Worm (Caenorhabditis elegans) whole organism, young adult: Measurements from ENCODE around the gene hnd-1.

ENCODE experiments used
- B0019.2 ChIP-seq: fragments of 200-800 bp; sonication (Bioruptor generic); conservative IDR thresholded peaks from 2 replicates; pipeline ENCODE4 v1.3.6; 2022; ENCODE audit warnings: missing genetic modification reagents, missing genetic modification characterization, missing compliant biosample characterization
- atf-7 ChIP-seq: sonication (generic microtip); optimal IDR thresholded peaks from 2 replicates; lab custom pipeline; 2017; ENCODE audit warnings: mild to moderate bottlenecking, missing genetic modification characterization, missing compliant biosample characterization
- ccch-3 ChIP-seq: fragments of 200-800 bp; sonication (Bioruptor generic); optimal IDR thresholded peaks from 2 replicates; lab custom pipeline; 2018; ENCODE audit warnings: mild to moderate bottlenecking, missing genetic modification characterization, missing compliant biosample characterization
- ets-4 ChIP-seq: fragments of 200-800 bp; sonication (Bioruptor generic); optimal IDR thresholded peaks from 2 replicates; lab custom pipeline; 2018; ENCODE audit warnings: mild to moderate bottlenecking, missing genetic modification characterization, missing compliant biosample characterization
- let-526 ChIP-seq: fragments of 200-800 bp; sonication (Bioruptor generic); IDR thresholded peaks from 2 replicates; pipeline ENCODE4 v1.3.6; 2022; ENCODE audit warnings: missing genetic modification reagents, missing genetic modification characterization, missing compliant biosample characterization
- nhr-179 ChIP-seq: sonication (generic microtip); optimal IDR thresholded peaks from 2 replicates; lab custom pipeline; 2016; ENCODE audit warnings: mild to moderate bottlenecking, missing genetic modification characterization, missing compliant biosample characterization
- sdz-38 ChIP-seq: sonication (generic microtip); optimal IDR thresholded peaks from 2 replicates; lab custom pipeline; 2016; ENCODE audit warnings: missing genotype, missing genetic modification characterization, missing compliant biosample characterization
- snpc-4 ChIP-seq, 5 experiments: fragments of 150-350 bp in 1 of 5; sonication (generic microtip) in 4 of 5; optimal IDR thresholded peaks; 2 replicates each; lab custom pipeline; 2014 to 2018; ENCODE audit warnings: missing genetic modification characterization in 5 of 5, missing biosample characterization in 3 of 5, antibody characterized with exemption in 2 of 5, mild to moderate bottlenecking in 2 of 5, missing compliant biosample characterization in 2 of 5, missing genotype in 2 of 5, moderate library complexity in 2 of 5, missing genetic modification reagents in 1 of 5
- unc-62 ChIP-seq: fragments of 150-350 bp; optimal IDR thresholded peaks from 2 replicates; lab custom pipeline; 2014; ENCODE audit warnings: missing biosample characterization, missing genetic modification reagents, missing genetic modification characterization

DNA sequence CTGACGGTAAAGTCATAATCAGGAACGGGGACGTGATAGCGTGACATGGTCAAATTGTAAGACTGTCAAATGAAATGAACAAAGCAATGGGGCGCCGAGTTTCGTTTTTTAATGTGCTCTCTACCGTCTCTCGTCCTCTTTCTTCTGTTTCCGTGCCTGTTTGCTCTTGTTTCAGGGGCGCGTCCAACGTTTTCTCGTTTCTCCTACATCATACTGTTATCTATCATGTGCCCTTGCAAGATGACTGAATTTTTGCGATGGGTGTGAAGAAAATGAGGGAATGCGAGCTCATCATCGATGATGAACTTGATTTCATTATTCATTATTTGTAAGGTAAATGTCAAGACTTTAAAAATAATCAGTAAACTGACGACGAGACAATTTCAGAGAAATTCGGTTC lies 3.5 kb upstream of the hnd-1 start, which contains the start of gene T04F8.7:
- TF ChIP-seq ccch-3 (GFP tag; lab: Kevin White, UChicago), result no peak
- TF ChIP-seq B0019.2 (GFP tag; lab: Robert Waterston, UW), result no peak
- TF ChIP-seq let-526 (GFP tag; lab: Robert Waterston, UW), result no peak
- TF ChIP-seq unc-62, result peak; percentile 28
- TF ChIP-seq atf-7, result peak; percentile 61
- no peak for TF ChIP-seq sdz-38 (tag; lab: Kevin White, UChicago)
- TF ChIP-seq snpc-4 (GFP tag; optimal IDR thresholded peaks at IDR 0.05; lab: Kevin White, UChicago), result no peak
- no peak for TF ChIP-seq snpc-4 (tag; optimal IDR thresholded peaks at IDR 0.05; lab: Kevin White, UChicago)
- no peak for TF ChIP-seq nhr-179
- TF ChIP-seq ets-4, result peak; percentile 49
